Fruit fly (Drosophila melanogaster): ENCODE measurements around the gene Osbp.

DNA sequence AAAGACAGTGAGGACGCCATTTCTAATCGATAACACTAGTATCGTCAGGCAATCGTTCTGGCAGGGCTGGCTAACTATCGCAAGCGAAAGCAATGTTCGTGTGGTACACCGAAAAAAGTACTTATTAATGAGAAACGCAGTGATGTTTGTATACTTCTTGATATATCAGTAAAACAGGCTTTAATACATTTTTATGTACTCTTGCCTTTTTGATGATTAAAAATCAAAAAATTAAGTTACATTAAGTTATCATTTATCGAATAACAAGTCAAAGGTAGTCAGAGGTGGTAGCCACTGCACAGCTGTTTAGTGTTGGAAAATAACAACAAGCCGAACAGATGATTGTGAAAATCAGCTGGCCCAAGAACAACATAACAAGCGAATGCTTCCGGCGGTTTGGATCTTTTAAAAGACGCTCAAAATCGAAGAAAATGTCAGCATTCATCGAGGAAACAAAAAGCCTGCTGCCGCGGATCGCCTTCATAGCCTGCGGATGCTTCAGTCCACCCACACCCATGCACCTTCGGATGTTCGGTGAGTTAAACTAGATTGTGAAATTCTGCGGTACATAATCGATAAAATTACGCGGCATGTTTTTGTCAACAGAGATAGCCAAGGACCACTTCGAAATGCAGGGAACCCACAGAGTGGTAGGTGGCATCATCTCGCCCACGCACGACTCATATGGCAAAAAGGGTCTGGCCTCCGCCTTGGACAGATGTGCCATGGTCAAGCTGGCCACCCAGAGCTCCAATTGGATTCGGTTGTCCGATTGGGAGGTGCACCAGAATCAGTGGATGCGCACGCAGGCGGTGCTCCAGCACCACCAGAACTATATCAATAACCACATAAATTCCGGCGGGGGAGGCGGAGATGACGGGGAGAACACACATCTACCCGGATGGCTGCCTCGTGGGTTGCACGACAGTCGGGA lies 7.2 kb upstream of the Osbp start, which contains the start of the genes ssh and Nmnat:
- TF ChIP-seq Dll (optimal IDR thresholded peaks at IDR 0.05): no peak
- no peak for TF ChIP-seq EcR (GFP tag; optimal IDR thresholded peaks at IDR 0.05)
- no peak for TF ChIP-seq pan (optimal IDR thresholded peaks at IDR 0.05)
- no peak for TF ChIP-seq psq (optimal IDR thresholded peaks at IDR 0.05)
- TF ChIP-seq CG8478 (optimal IDR thresholded peaks at IDR 0.05): no peak
- no peak for TF ChIP-seq usp (GFP tag; optimal IDR thresholded peaks at IDR 0.05)
